Worm (Caenorhabditis elegans): ENCODE measurements around the gene T05A7.12.

Gene T05A7.12

ce11 chrII:4689477-4689876, 26.4 kb upstream of the T05A7.12 start, which contains the start of gene F10G7.12:
Gene F10G7.12, plus strand, starts transcription at chrII:4689777.
- TF ChIP-seq madf-6 (GFP tag; IDR thresholded peaks at IDR 0.05), result no peak
- no peak for TF ChIP-seq attf-6 (GFP tag; IDR thresholded peaks at IDR 0.05)
- TF ChIP-seq unc-62 (GFP tag; optimal IDR thresholded peaks at IDR 0.05), result no peak
- no peak for TF ChIP-seq ztf-6 (GFP tag; IDR thresholded peaks at IDR 0.05)

- no peak for TF ChIP-seq ceh-100 (GFP tag; IDR thresholded peaks at IDR 0.05)
Observed at ce11 chrII:4686941-4687340, 23.9 kb upstream of the T05A7.12 start, which contains the start of gene sre-39. Gene sre-39, plus strand, starts transcription at chrII:4687241.

DNA sequence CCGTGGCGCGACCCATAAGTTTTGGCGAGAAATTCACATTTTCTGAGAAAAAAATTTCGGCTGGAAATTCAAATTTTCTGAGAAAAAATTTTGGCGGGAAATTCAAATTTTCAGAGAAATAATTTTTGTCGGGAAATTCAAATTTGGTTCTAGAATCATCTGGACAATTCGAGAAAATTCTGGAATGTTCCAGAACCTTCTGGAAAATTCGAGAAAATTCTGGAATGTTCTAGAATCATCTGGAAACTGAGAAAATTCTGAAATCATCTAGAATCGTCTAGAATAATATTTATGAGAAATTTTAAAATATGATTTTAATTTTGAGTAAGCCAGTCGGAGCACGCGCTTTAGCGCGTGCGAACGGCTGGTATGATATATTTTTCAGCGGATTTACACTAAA, 21.8 kb upstream of the T05A7.12 start:
- TF ChIP-seq rpc-1 (optimal IDR thresholded peaks at IDR 0.05), result peak; percentile 6
- no peak for TF ChIP-seq rpc-1 (tag; optimal IDR thresholded peaks at IDR 0.05)
- peak; percentile 93 for TF ChIP-seq hsf-1 (GFP tag; IDR thresholded peaks at IDR 0.05)
- no peak for TF ChIP-seq nhr-120 (GFP tag; IDR thresholded peaks at IDR 0.05)

ce11 chrII:4683693-4684092, 20.6 kb upstream of the T05A7.12 start, which contains the start of gene sre-40:
Gene sre-40, minus strand, starts transcription at chrII:4683793.
- no peak for TF ChIP-seq athp-1 (tag; optimal IDR thresholded peaks at IDR 0.05)
- no peak for TF ChIP-seq egl-18 (GFP tag; IDR thresholded peaks at IDR 0.05)
- no peak for TF ChIP-seq madf-10 (tag; optimal IDR thresholded peaks at IDR 0.05)
- no peak for TF ChIP-seq zim-3 (tag; optimal IDR thresholded peaks at IDR 0.05)
- no peak for TF ChIP-seq dpl-1 (GFP tag; optimal IDR thresholded peaks at IDR 0.05)
- no peak for TF ChIP-seq attf-6 (GFP tag; IDR thresholded peaks at IDR 0.05)
- no peak for TF ChIP-seq fkh-3 (tag; optimal IDR thresholded peaks at IDR 0.05)
- no peak for TF ChIP-seq ztf-22 (GFP tag; optimal IDR thresholded peaks at IDR 0.05)
- TF ChIP-seq lsy-27 (tag; optimal IDR thresholded peaks at IDR 0.05; ENCODE audit: borderline replicate concordance, insufficient read depth), result no peak
- TF ChIP-seq let-526 (GFP tag; IDR thresholded peaks at IDR 0.05), result no peak
- TF ChIP-seq nhr-80 (tag; optimal IDR thresholded peaks at IDR 0.05), result no peak
- no peak for TF ChIP-seq aptf-3 (GFP tag; IDR thresholded peaks at IDR 0.05)
- TF ChIP-seq sptf-2 (GFP tag; optimal IDR thresholded peaks at IDR 0.05), result no peak

ce11 chrII:4681391-4681790, 18.3 kb upstream of the T05A7.12 start, which contains the start of gene T05A7.7:
Gene T05A7.7, minus strand, starts transcription at chrII:4681491.
- TF ChIP-seq snpc-4 (GFP tag; optimal IDR thresholded peaks at IDR 0.05) (no peak), snpc-4 (tag; optimal IDR thresholded peaks at IDR 0.05) (no peak)

DNA sequence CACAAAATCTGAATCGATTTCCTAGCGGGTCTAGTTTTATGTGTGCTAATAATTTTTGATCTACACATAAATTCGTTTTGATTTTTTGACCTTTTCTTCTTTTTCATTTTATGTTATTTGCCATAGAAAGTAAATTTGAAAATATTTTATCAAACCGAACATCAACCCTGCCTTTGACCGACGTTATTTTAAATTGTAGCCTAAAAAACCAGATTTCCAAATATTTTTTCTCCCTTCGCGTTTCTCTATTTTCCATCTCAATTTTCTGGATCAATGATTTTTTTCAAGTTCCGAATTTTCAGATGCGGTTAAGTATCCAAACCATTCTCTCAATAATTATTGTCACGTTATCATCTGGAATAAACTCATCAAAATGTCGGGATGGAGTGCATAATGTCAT, 14.8 kb upstream of the T05A7.12 start, which contains the start of gene T05A7.1:
Gene T05A7.1, plus strand, starts transcription at position 301 of the 400 bp plus-strand sequence.
- TF ChIP-seq hrde-1 (tag; optimal IDR thresholded peaks at IDR 0.05; ENCODE audit: borderline replicate concordance) (no peak), lir-1 (GFP tag; conservative IDR thresholded peaks at IDR 0.05) (no peak), ztf-22 (GFP tag; optimal IDR thresholded peaks at IDR 0.05) (no peak), ztf-26 (tag; optimal IDR thresholded peaks at IDR 0.05) (no peak), aptf-2 (GFP tag; conservative IDR thresholded peaks at IDR 0.05) (no peak), sea-2 (GFP tag; IDR thresholded peaks at IDR 0.05) (no peak), F52B5.7 (tag; optimal IDR thresholded peaks at IDR 0.05) (no peak), let-607 (tag; optimal IDR thresholded peaks at IDR 0.05) (no peak), somi-1 (GFP tag; optimal IDR thresholded peaks at IDR 0.05) (no peak), him-1 (tag; optimal IDR thresholded peaks at IDR 0.05) (no peak), hmg-20 (GFP tag; IDR thresholded peaks at IDR 0.05) (no peak), ama-1 (optimal IDR thresholded peaks at IDR 0.05) (no peak), ama-1 (GFP tag; optimal IDR thresholded peaks at IDR 0.05) (no peak)
